Worm (Caenorhabditis elegans) whole organism, L4 larva: ENCODE measurements around the gene F40F8.1.
A peak's percentile ranks its signal among the peaks of the same experiment; 100 is the strongest.

Experiments used
- D1046.2 ChIP-seq: fragments of 200-800 bp; sonication (Bioruptor generic); IDR thresholded peaks from 2 replicates; pipeline ENCODE4 v1.3.6; 2022; ENCODE audit warnings: missing genetic modification characterization, missing compliant biosample characterization
- F37D6.2 ChIP-seq: sonication (generic microtip); optimal IDR thresholded peaks from 2 replicates; lab custom pipeline; 2016; ENCODE audit warnings: mild to moderate bottlenecking, missing genetic modification characterization, missing compliant biosample characterization
- F44E2.7 ChIP-seq: fragments of 200-800 bp; sonication (Bioruptor generic); IDR thresholded peaks from 2 replicates; pipeline ENCODE4 v2.1.2; 2022; ENCODE audit warnings: missing genetic modification characterization, missing compliant biosample characterization
- T20F7.1 ChIP-seq: fragments of 200-800 bp; sonication (Bioruptor generic); optimal IDR thresholded peaks from 2 replicates; lab custom pipeline; 2018; ENCODE audit warnings: mild to moderate bottlenecking, missing genetic modification characterization, missing compliant biosample characterization
- T26A8.4 ChIP-seq: fragments of 200-800 bp; sonication (Bioruptor generic); IDR thresholded peaks from 2 replicates; pipeline ENCODE4 v1.3.6; 2022; ENCODE audit warnings: missing genetic modification characterization, missing compliant biosample characterization
- Y48G9A.11 ChIP-seq: fragments of 200-800 bp; sonication (Bioruptor generic); IDR thresholded peaks from 2 replicates; pipeline ENCODE4 v1.3.6; 2022; ENCODE audit warnings: missing genetic modification reagents, missing genetic modification characterization, missing compliant biosample characterization
- ZK546.5 ChIP-seq, 2 experiments: sonication (generic microtip); optimal IDR thresholded peaks; 2 replicates each; lab custom pipeline; 2017; ENCODE audit warnings: missing biosample characterization in 2 of 2, missing genetic modification characterization in 2 of 2
- aha-1 ChIP-seq: fragments of 150-350 bp; peaks from one replicate; lab custom pipeline; 2014; ENCODE audit warnings: missing biosample characterization, missing genetic modification characterization
- ama-1 ChIP-seq: fragments of 150-350 bp; optimal IDR thresholded peaks from 2 replicates; lab custom pipeline; 2014; ENCODE audit warnings: inconsistent platforms, mixed read lengths
- ceh-20 ChIP-seq: fragments of 200-800 bp; sonication (Bioruptor generic); IDR thresholded peaks from 2 replicates; pipeline ENCODE4 v1.3.6; 2022; ENCODE audit warnings: missing genetic modification reagents, missing genetic modification characterization, missing compliant biosample characterization
- ces-1 ChIP-seq: fragments of 150-350 bp; sonication (generic microtip); optimal IDR thresholded peaks from 4 replicates; lab custom pipeline; 2014; ENCODE audit warnings: missing biosample characterization, missing genetic modification reagents, missing genetic modification characterization
- daf-16 ChIP-seq, 3 experiments: sonication (generic microtip); optimal IDR thresholded peaks; 2 replicates each; lab custom pipeline; 2016 to 2017; ENCODE audit warnings: missing genetic modification characterization in 3 of 3, missing genetic modification reagents in 3 of 3, mild to moderate bottlenecking in 2 of 3, missing compliant biosample characterization in 2 of 3, missing biosample characterization in 1 of 3, moderate library complexity in 1 of 3
- dmd-6 ChIP-seq: fragments of 200-800 bp; sonication (Bioruptor generic); IDR thresholded peaks from 2 replicates; pipeline ENCODE4 v1.3.6; 2022; ENCODE audit warnings: missing genetic modification reagents, missing genetic modification characterization, missing compliant biosample characterization
- dpl-1 ChIP-seq: fragments of 150-350 bp; optimal IDR thresholded peaks from 2 replicates; lab custom pipeline; 2014; ENCODE audit warnings: missing biosample characterization, missing genetic modification reagents, missing genetic modification characterization
- duxl-1 ChIP-seq: sonication (generic microtip); optimal IDR thresholded peaks from 2 replicates; lab custom pipeline; 2016; ENCODE audit warnings: mild to moderate bottlenecking, missing genetic modification characterization, moderate library complexity, missing compliant biosample characterization; ENCODE audit not compliant: poor library complexity
- dve-1 ChIP-seq: sonication (generic microtip); optimal IDR thresholded peaks from 2 replicates; lab custom pipeline; 2017; ENCODE audit warnings: antibody characterized with exemption, mild to moderate bottlenecking, missing genetic modification characterization, missing compliant biosample characterization; ENCODE audit not compliant: insufficient read depth
- fkh-10 ChIP-seq: fragments of 150-350 bp; optimal IDR thresholded peaks from 2 replicates; lab custom pipeline; 2014; ENCODE audit warnings: missing biosample characterization, missing genetic modification reagents, missing genetic modification characterization
- gei-8 ChIP-seq: fragments of 200-800 bp; sonication (Bioruptor generic); optimal IDR thresholded peaks from 2 replicates; lab custom pipeline; 2018; ENCODE audit warnings: mild to moderate bottlenecking, missing genetic modification characterization, missing compliant biosample characterization
- hif-1 ChIP-seq, 2 experiments: sonication (generic microtip); optimal IDR thresholded peaks; 2 replicates each; lab custom pipeline; 2016 to 2017; ENCODE audit warnings: missing compliant biosample characterization in 2 of 2, missing genetic modification characterization in 2 of 2, missing genetic modification reagents in 2 of 2, missing genotype in 2 of 2, mild to moderate bottlenecking in 1 of 2
- hlh-11 ChIP-seq: fragments of 200-800 bp; sonication (Bioruptor generic); optimal IDR thresholded peaks from 2 replicates; lab custom pipeline; 2018; ENCODE audit warnings: mild to moderate bottlenecking, missing genetic modification characterization, missing compliant biosample characterization
- hmg-1.1 ChIP-seq: fragments of 200-800 bp; sonication (Bioruptor generic); IDR thresholded peaks from 2 replicates; pipeline ENCODE4 v1.3.6; 2022; ENCODE audit warnings: missing genetic modification reagents, missing genetic modification characterization, missing compliant biosample characterization
- jun-1 ChIP-seq: fragments of 150-350 bp; optimal IDR thresholded peaks from 2 replicates; lab custom pipeline; 2014; ENCODE audit warnings: missing biosample characterization, missing genetic modification reagents, missing genetic modification characterization
- lin-13 ChIP-seq: fragments of 150-350 bp; optimal IDR thresholded peaks from 2 replicates; lab custom pipeline; 2014; ENCODE audit warnings: missing biosample characterization, missing genetic modification reagents, missing genetic modification characterization
- lin-29 ChIP-seq: fragments of 200-800 bp; sonication (Bioruptor generic); IDR thresholded peaks from 2 replicates; pipeline ENCODE4 v1.3.6; 2022; ENCODE audit warnings: missing genetic modification reagents, missing genetic modification characterization, missing compliant biosample characterization
- lin-38 ChIP-seq: fragments of 200-800 bp; sonication (Bioruptor generic); IDR thresholded peaks from 2 replicates; pipeline ENCODE4 v1.3.6; 2022; ENCODE audit warnings: missing genetic modification reagents, missing genetic modification characterization, missing compliant biosample characterization
- lir-3 ChIP-seq: sonication (generic microtip); optimal IDR thresholded peaks from 2 replicates; lab custom pipeline; 2016; ENCODE audit warnings: mild to moderate bottlenecking, missing genetic modification characterization, missing compliant biosample characterization
- lsy-2 ChIP-seq, 2 experiments: fragments of 150-350 bp in 1 of 2; sonication (generic microtip) in 1 of 2; optimal IDR thresholded peaks; 2 replicates each; lab custom pipeline; 2014 to 2017; ENCODE audit warnings: missing biosample characterization in 2 of 2, missing genetic modification characterization in 2 of 2
- mdl-1 ChIP-seq, 2 experiments: fragments of 150-350 bp in 1 of 2; sonication (generic microtip) in 1 of 2; optimal IDR thresholded peaks; 2 replicates each; lab custom pipeline; 2014 to 2017; ENCODE audit warnings: missing biosample characterization in 2 of 2, missing genetic modification characterization in 2 of 2
- mdt-29 ChIP-seq: fragments of 200-800 bp; sonication (Bioruptor generic); IDR thresholded peaks from 2 replicates; pipeline ENCODE4 v1.3.6; 2022; ENCODE audit warnings: missing genetic modification reagents, missing genetic modification characterization, missing compliant biosample characterization
- mep-1 ChIP-seq: fragments of 150-350 bp; sonication (generic microtip); optimal IDR thresholded peaks from 3 replicates; lab custom pipeline; 2014; ENCODE audit warnings: missing biosample characterization, missing genetic modification characterization
- mes-2 ChIP-seq: sonication (generic microtip); optimal IDR thresholded peaks from 2 replicates; lab custom pipeline; 2016; ENCODE audit warnings: missing genotype, mild to moderate bottlenecking, missing genetic modification characterization, missing compliant biosample characterization; ENCODE audit not compliant: poor library complexity, severe bottlenecking
- mxl-3 ChIP-seq: fragments of 200-800 bp; sonication (Bioruptor generic); optimal IDR thresholded peaks from 2 replicates; lab custom pipeline; 2018; ENCODE audit warnings: mild to moderate bottlenecking, missing genetic modification characterization, missing compliant biosample characterization
- nhr-10 ChIP-seq: fragments of 150-350 bp; optimal IDR thresholded peaks from 2 replicates; lab custom pipeline; 2014; ENCODE audit warnings: missing biosample characterization, missing genetic modification characterization
- nhr-102 ChIP-seq: sonication (generic microtip); optimal IDR thresholded peaks from 2 replicates; lab custom pipeline; 2016; ENCODE audit warnings: mild to moderate bottlenecking, missing genetic modification characterization, moderate library complexity, missing compliant biosample characterization
- nhr-11 ChIP-seq: fragments of 150-350 bp; optimal IDR thresholded peaks from 2 replicates; lab custom pipeline; 2014; ENCODE audit warnings: missing biosample characterization, missing genetic modification characterization
- nhr-25 ChIP-seq: sonication (generic microtip); optimal IDR thresholded peaks from 2 replicates; lab custom pipeline; 2017; ENCODE audit warnings: missing genetic modification characterization, mild to moderate bottlenecking, missing compliant biosample characterization, antibody characterized with exemption, moderate library complexity, borderline replicate concordance; ENCODE audit not compliant: insufficient read depth
- nhr-28 ChIP-seq: fragments of 150-350 bp; optimal IDR thresholded peaks from 2 replicates; lab custom pipeline; 2014; ENCODE audit warnings: missing biosample characterization, missing genetic modification characterization
- nhr-48 ChIP-seq: sonication (generic microtip); optimal IDR thresholded peaks from 2 replicates; lab custom pipeline; 2016; ENCODE audit warnings: mild to moderate bottlenecking, missing genetic modification characterization, missing compliant biosample characterization
- nhr-6 ChIP-seq: fragments of 150-350 bp; optimal IDR thresholded peaks from 2 replicates; lab custom pipeline; 2014; ENCODE audit warnings: missing biosample characterization, missing genetic modification characterization
- nhr-77 ChIP-seq: fragments of 150-350 bp; optimal IDR thresholded peaks from 2 replicates; lab custom pipeline; 2014; ENCODE audit warnings: missing biosample characterization, missing genetic modification characterization
- pha-4 ChIP-seq, 2 experiments: fragments of 150-350 bp in 1 of 2; fragments of 200-800 bp in 1 of 2; sonication (Bioruptor generic) in 1 of 2; IDR thresholded peaks in 1 of 2; optimal IDR thresholded peaks in 1 of 2; 2 replicates each; pipeline versions ENCODE4 v1.3.6 to Lab custom; 2014 to 2022; ENCODE audit warnings: missing genetic modification characterization in 2 of 2, missing genetic modification reagents in 2 of 2, missing biosample characterization in 1 of 2, missing compliant biosample characterization in 1 of 2
- saeg-2 ChIP-seq: fragments of 200-800 bp; sonication (Bioruptor generic); IDR thresholded peaks from 2 replicates; pipeline ENCODE4 v1.3.6; 2022; ENCODE audit warnings: missing genetic modification reagents, missing genetic modification characterization, missing compliant biosample characterization
- skn-1 ChIP-seq: fragments of 150-350 bp; optimal IDR thresholded peaks from 2 replicates; lab custom pipeline; 2014; ENCODE audit warnings: missing biosample characterization, missing genetic modification characterization
- spr-1 ChIP-seq: sonication (generic microtip); optimal IDR thresholded peaks from 2 replicates; lab custom pipeline; 2016; ENCODE audit warnings: mild to moderate bottlenecking, missing genetic modification characterization, missing compliant biosample characterization
- unc-130 ChIP-seq: sonication (generic microtip); optimal IDR thresholded peaks from 2 replicates; lab custom pipeline; 2016; ENCODE audit warnings: missing genetic modification reagents, missing genetic modification characterization, missing compliant biosample characterization
- unc-39 ChIP-seq: sonication (generic microtip); optimal IDR thresholded peaks from 2 replicates; lab custom pipeline; 2017; ENCODE audit warnings: missing biosample characterization, missing genetic modification characterization
- unc-62 ChIP-seq, 3 experiments: fragments of 150-350 bp in 1 of 3; sonication (generic microtip); optimal IDR thresholded peaks in 2 of 3; peaks in 1 of 3; 1 replicate in 1 of 3; 2 replicates in 2 of 3; lab custom pipeline; 2014 to 2017; ENCODE audit warnings: missing biosample characterization in 3 of 3, missing genetic modification characterization in 3 of 3, missing genetic modification reagents in 3 of 3, missing genotype in 1 of 3

Gene F40F8.1

ce11 chrII:11097154-11097887, 30.1 kb upstream of the F40F8.1 start, which contains the start of the genes rpl-36.A and nuo-1:
Gene rpl-36.A (minus strand): TSS chrII:11097204.
Gene nuo-1 (plus strand): TSS chrII:11097837.
- TF ChIP-seq F44E2.7: no peak
- no peak for TF ChIP-seq mdt-29 (GFP tag; lab: Robert Waterston, UW)
- TF ChIP-seq mep-1 (tag; lab: Kevin White, UChicago): peak; percentile 85
- peak; percentile 98 for TF ChIP-seq D1046.2 (GFP tag; lab: Robert Waterston, UW)
- TF ChIP-seq lir-3 (tag; lab: Kevin White, UChicago): no peak
- peak; percentile 86 for TF ChIP-seq mes-2 (tag; lab: Kevin White, UChicago)
- peak; percentile 50 for TF ChIP-seq unc-130
- peak; percentile 20 for TF ChIP-seq spr-1 (tag; lab: Kevin White, UChicago)
- TF ChIP-seq ceh-20 (GFP tag; lab: Robert Waterston, UW): peak; percentile 43; the same call in 1 of the 2 replicates
- TF ChIP-seq unc-62 (GFP tag; optimal IDR thresholded peaks at IDR 0.05 in 1 of 2; lab: Kevin White, UChicago): peak in 1 of 2 experiments; percentile 50
- no peak for TF ChIP-seq unc-62 (tag; optimal IDR thresholded peaks at IDR 0.05; lab: Kevin White, UChicago)
- peak; percentile 36 for TF ChIP-seq mxl-3 (GFP tag; lab: Kevin White, UChicago)
- peak; percentile 83 for TF ChIP-seq Y48G9A.11 (GFP tag; lab: Robert Waterston, UW)
- TF ChIP-seq ama-1: peak; percentile 56
- peak; percentile 22 for TF ChIP-seq nhr-102 (tag; lab: Kevin White, UChicago)
- TF ChIP-seq duxl-1 (tag; lab: Kevin White, UChicago): peak; percentile 33
- peak; percentile 54 for TF ChIP-seq lin-13 (GFP tag; lab: Kevin White, UChicago)
- TF ChIP-seq daf-16 (GFP tag; optimal IDR thresholded peaks at IDR 0.05; lab: Kevin White, UChicago): no peak
- peak; percentile 41 for TF ChIP-seq daf-16 (tag; optimal IDR thresholded peaks at IDR 0.05; lab: Kevin White, UChicago)
- TF ChIP-seq ces-1 (GFP tag; lab: Kevin White, UChicago): no peak
- peak in 1 of 2 experiments; percentile 74 for TF ChIP-seq hif-1 (tag; optimal IDR thresholded peaks at IDR 0.05; lab: Kevin White, UChicago)
- TF ChIP-seq nhr-48 (tag; lab: Kevin White, UChicago): no peak
- no peak for TF ChIP-seq skn-1 (tag; lab: Kevin White, UChicago)
- peak in 1 of 2 experiments; percentile 6 for TF ChIP-seq ZK546.5 (tag; optimal IDR thresholded peaks at IDR 0.05; lab: Kevin White, UChicago)
- TF ChIP-seq nhr-28: peak; percentile 48
- peak; percentile 83 for TF ChIP-seq dpl-1 (GFP tag; lab: Kevin White, UChicago)
- no peak for TF ChIP-seq gei-8 (GFP tag; lab: Kevin White, UChicago)
- TF ChIP-seq lin-38 (GFP tag; lab: Robert Waterston, UW): peak; percentile 78
- TF ChIP-seq T20F7.1 (GFP tag; lab: Kevin White, UChicago): peak; percentile 96
- no peak for TF ChIP-seq pha-4 (GFP tag; IDR thresholded peaks at IDR 0.05; lab: Robert Waterston, UW)
- peak; percentile 12 for TF ChIP-seq pha-4 (tag; optimal IDR thresholded peaks at IDR 0.05; lab: Kevin White, UChicago)
- TF ChIP-seq hlh-11 (tag; lab: Kevin White, UChicago): peak; percentile 80
- peak; percentile 81 for TF ChIP-seq nhr-6 (tag; lab: Kevin White, UChicago)
- TF ChIP-seq dmd-6 (GFP tag; lab: Robert Waterston, UW): peak; percentile 49
- peak; percentile 9 for TF ChIP-seq nhr-25 (tag; lab: Kevin White, UChicago)
- peak; percentile 67 for TF ChIP-seq nhr-11 (tag; lab: Kevin White, UChicago)
- no peak for TF ChIP-seq jun-1 (tag; lab: Kevin White, UChicago)
- peak; percentile 91 to 99 for TF ChIP-seq lsy-2 (tag; optimal IDR thresholded peaks at IDR 0.05; lab: Kevin White, UChicago)
- TF ChIP-seq nhr-77: peak; percentile 86
- peak; percentile 72 for TF ChIP-seq hmg-1.1 (GFP tag; lab: Robert Waterston, UW)
- TF ChIP-seq unc-39: no peak
- TF ChIP-seq T26A8.4 (GFP tag; lab: Robert Waterston, UW): no peak
- TF ChIP-seq F37D6.2: peak; percentile 27
- no peak for TF ChIP-seq nhr-10
- TF ChIP-seq fkh-10 (GFP tag; lab: Kevin White, UChicago): peak; percentile 1
- peak in 1 of 2 experiments; percentile 27 for TF ChIP-seq mdl-1 (tag; optimal IDR thresholded peaks at IDR 0.05; lab: Kevin White, UChicago)
- TF ChIP-seq aha-1 (tag; lab: Kevin White, UChicago): peak; percentile 58
- TF ChIP-seq dve-1 (tag; lab: Kevin White, UChicago): peak; percentile 71
- TF ChIP-seq lin-29: no peak
- no peak for TF ChIP-seq saeg-2
